Worm (Caenorhabditis elegans) whole organism, L1 larva: Measurements from ENCODE around the gene C06A6.7.

Experiments used
- C34B4.2 ChIP-seq: sonication (generic microtip); optimal IDR thresholded peaks from 2 replicates; lab custom pipeline; 2017; ENCODE audit warnings: mild to moderate bottlenecking, missing genetic modification characterization, missing compliant biosample characterization
- aha-1 ChIP-seq: fragments of 150-350 bp; optimal IDR thresholded peaks from 2 replicates; lab custom pipeline; 2014; ENCODE audit warnings: missing biosample characterization, missing genetic modification characterization
- alr-1 ChIP-seq: fragments of 200-800 bp; sonication (Bioruptor generic); optimal IDR thresholded peaks from 2 replicates; lab custom pipeline; 2018; ENCODE audit warnings: borderline replicate concordance, mild to moderate bottlenecking, missing genetic modification characterization, missing compliant biosample characterization
- ama-1 ChIP-seq: fragments of 150-350 bp; optimal IDR thresholded peaks from 2 replicates; lab custom pipeline; 2014
- blmp-1 ChIP-seq: fragments of 150-350 bp; optimal IDR thresholded peaks from 2 replicates; lab custom pipeline; 2014; ENCODE audit warnings: missing biosample characterization, missing genetic modification characterization
- ceh-8 ChIP-seq: fragments of 200-800 bp; sonication (Bioruptor generic); optimal IDR thresholded peaks from 2 replicates; lab custom pipeline; 2018; ENCODE audit warnings: mild to moderate bottlenecking, missing genetic modification characterization, moderate library complexity, missing compliant biosample characterization
- ceh-82 ChIP-seq, 3 experiments: fragments of 150-350 bp in 1 of 3; sonication (generic microtip) in 2 of 3; optimal IDR thresholded peaks; 2 replicates each; lab custom pipeline; 2014 to 2017; ENCODE audit warnings: missing biosample characterization in 3 of 3, missing genetic modification characterization in 3 of 3
- ceh-88 ChIP-seq: fragments of 200-800 bp; sonication (Bioruptor generic); IDR thresholded peaks from 2 replicates; pipeline ENCODE4 v1.3.6; 2022; ENCODE audit warnings: missing genetic modification characterization, missing compliant biosample characterization
- ceh-90 ChIP-seq: sonication (generic microtip); optimal IDR thresholded peaks from 2 replicates; lab custom pipeline; 2016; ENCODE audit warnings: missing genetic modification characterization, missing compliant biosample characterization
- ces-1 ChIP-seq: fragments of 150-350 bp; optimal IDR thresholded peaks from 2 replicates; lab custom pipeline; 2014; ENCODE audit warnings: missing biosample characterization, missing genetic modification reagents, missing genetic modification characterization
- dpl-1 ChIP-seq, 3 experiments: fragments of 150-350 bp in 2 of 3; sonication (generic microtip) in 1 of 3; optimal IDR thresholded peaks; 2 replicates each; lab custom pipeline; 2014 to 2017; ENCODE audit warnings: missing biosample characterization in 3 of 3, missing genetic modification characterization in 3 of 3, missing genetic modification reagents in 3 of 3
- efl-1 ChIP-seq, 4 experiments: fragments of 150-350 bp; optimal IDR thresholded peaks in 3 of 4; peaks in 1 of 4; 1 replicate in 1 of 4; 2 replicates in 3 of 4; lab custom pipeline; 2014; ENCODE audit warnings: missing biosample characterization in 2 of 4, missing genetic modification characterization in 2 of 4, missing genetic modification reagents in 2 of 4
- efl-3 ChIP-seq: fragments of 200-800 bp; sonication (Bioruptor generic); optimal IDR thresholded peaks from 2 replicates; lab custom pipeline; 2018; ENCODE audit warnings: mild to moderate bottlenecking, missing genetic modification characterization, missing compliant biosample characterization
- egl-27 ChIP-seq, 2 experiments: fragments of 150-350 bp in 1 of 2; sonication (generic microtip); optimal IDR thresholded peaks; 3 replicates each; lab custom pipeline; 2017 to 2018; ENCODE audit warnings: missing biosample characterization in 2 of 2, missing genetic modification characterization in 2 of 2, missing genetic modification reagents in 2 of 2
- elt-2 ChIP-seq: sonication (generic microtip); optimal IDR thresholded peaks from 2 replicates; lab custom pipeline; 2016; ENCODE audit warnings: missing genetic modification characterization, mild to moderate bottlenecking, inconsistent platforms, missing compliant biosample characterization, missing genetic modification reagents
- fkh-4 ChIP-seq: sonication (generic microtip); optimal IDR thresholded peaks from 2 replicates; lab custom pipeline; 2016; ENCODE audit warnings: missing compliant biosample characterization, missing genetic modification characterization, borderline replicate concordance
- fkh-8 ChIP-seq: sonication (generic microtip); optimal IDR thresholded peaks from 2 replicates; lab custom pipeline; 2016; ENCODE audit warnings: mild to moderate bottlenecking, missing genetic modification characterization, missing compliant biosample characterization
- fos-1 ChIP-seq: fragments of 150-350 bp; optimal IDR thresholded peaks from 2 replicates; lab custom pipeline; 2014; ENCODE audit warnings: missing biosample characterization, missing genetic modification characterization
- grh-1 ChIP-seq: fragments of 200-800 bp; sonication (Bioruptor generic); IDR thresholded peaks from 2 replicates; pipeline ENCODE4 v1.3.6; 2022; ENCODE audit warnings: missing genetic modification reagents, missing genetic modification characterization, missing compliant biosample characterization
- hpl-2 ChIP-seq: fragments of 150-350 bp; optimal IDR thresholded peaks from 2 replicates; lab custom pipeline; 2014; ENCODE audit warnings: missing biosample characterization, missing genetic modification reagents, missing genetic modification characterization
- jun-1 ChIP-seq: fragments of 150-350 bp; optimal IDR thresholded peaks from 2 replicates; lab custom pipeline; 2014; ENCODE audit warnings: missing biosample characterization, missing genetic modification reagents, missing genetic modification characterization
- lin-13 ChIP-seq: fragments of 150-350 bp; optimal IDR thresholded peaks from 2 replicates; lab custom pipeline; 2014; ENCODE audit warnings: missing biosample characterization, missing genetic modification reagents, missing genetic modification characterization
- lin-35 ChIP-seq, 2 experiments: fragments of 150-350 bp; optimal IDR thresholded peaks; 2 replicates each; lab custom pipeline; 2014; ENCODE audit warnings: missing biosample characterization in 2 of 2, missing genetic modification characterization in 2 of 2, missing genetic modification reagents in 2 of 2
- lin-39 ChIP-seq: fragments of 150-350 bp; optimal IDR thresholded peaks from 2 replicates; lab custom pipeline; 2014; ENCODE audit warnings: missing biosample characterization, missing genetic modification reagents, missing genetic modification characterization
- lir-3 ChIP-seq: sonication (generic microtip); optimal IDR thresholded peaks from 2 replicates; lab custom pipeline; 2016; ENCODE audit warnings: mild to moderate bottlenecking, missing genetic modification characterization, moderate library complexity, missing compliant biosample characterization; ENCODE audit not compliant: poor library complexity
- lsy-2 ChIP-seq, 2 experiments: fragments of 150-350 bp; optimal IDR thresholded peaks; 2 replicates each; lab custom pipeline; 2014; ENCODE audit warnings: missing biosample characterization in 2 of 2, missing genetic modification characterization in 2 of 2
- mab-9 ChIP-seq: fragments of 200-800 bp; sonication (Bioruptor generic); IDR thresholded peaks from 2 replicates; pipeline ENCODE4 v1.3.6; 2022; ENCODE audit warnings: missing genetic modification reagents, missing genetic modification characterization, missing compliant biosample characterization
- mef-2 ChIP-seq: fragments of 150-350 bp; optimal IDR thresholded peaks from 2 replicates; lab custom pipeline; 2014; ENCODE audit warnings: missing biosample characterization, missing genetic modification characterization
- nhr-19 ChIP-seq: fragments of 200-800 bp; sonication (Bioruptor generic); conservative IDR thresholded peaks from 2 replicates; pipeline ENCODE4 v1.3.6; 2022; ENCODE audit warnings: missing genetic modification characterization, missing compliant biosample characterization
- nhr-71 ChIP-seq: sonication (generic microtip); optimal IDR thresholded peaks from 2 replicates; lab custom pipeline; 2016; ENCODE audit warnings: mild to moderate bottlenecking, missing genetic modification characterization, moderate library complexity, missing compliant biosample characterization
- nhr-76 ChIP-seq: sonication (generic microtip); optimal IDR thresholded peaks from 2 replicates; lab custom pipeline; 2017; ENCODE audit warnings: missing biosample characterization, missing genetic modification characterization
- pag-3 ChIP-seq: sonication (generic microtip); optimal IDR thresholded peaks from 2 replicates; lab custom pipeline; 2017; ENCODE audit warnings: missing genetic modification characterization, mild to moderate bottlenecking, missing compliant biosample characterization, antibody characterized with exemption, borderline replicate concordance; ENCODE audit not compliant: insufficient read depth
- pax-3 ChIP-seq: fragments of 200-800 bp; sonication (Bioruptor generic); optimal IDR thresholded peaks from 2 replicates; lab custom pipeline; 2018; ENCODE audit warnings: mild to moderate bottlenecking, missing genetic modification characterization, moderate library complexity, missing compliant biosample characterization
- snu-23 ChIP-seq: sonication (generic microtip); optimal IDR thresholded peaks from 2 replicates; lab custom pipeline; 2016; ENCODE audit warnings: missing genetic modification characterization, missing compliant biosample characterization
- sox-4 ChIP-seq: sonication (generic microtip); optimal IDR thresholded peaks from 2 replicates; lab custom pipeline; 2016; ENCODE audit warnings: missing genetic modification characterization, missing compliant biosample characterization
- sptf-1 ChIP-seq: fragments of 150-350 bp; optimal IDR thresholded peaks from 2 replicates; lab custom pipeline; 2014; ENCODE audit warnings: missing biosample characterization, missing genetic modification characterization
- sup-37 ChIP-seq: fragments of 200-800 bp; sonication (Bioruptor generic); optimal IDR thresholded peaks from 2 replicates; lab custom pipeline; 2018; ENCODE audit warnings: mild to moderate bottlenecking, missing genetic modification characterization, missing compliant biosample characterization
- tbx-2 ChIP-seq: sonication (generic microtip); optimal IDR thresholded peaks from 2 replicates; lab custom pipeline; 2016; ENCODE audit warnings: missing genetic modification characterization, missing compliant biosample characterization
- tlp-1 ChIP-seq: fragments of 150-350 bp; optimal IDR thresholded peaks from 2 replicates; lab custom pipeline; 2014; ENCODE audit warnings: missing biosample characterization, missing genetic modification characterization
- unc-130 ChIP-seq: fragments of 150-350 bp; optimal IDR thresholded peaks from 2 replicates; lab custom pipeline; 2017; ENCODE audit warnings: missing biosample characterization, missing genetic modification characterization, inconsistent platforms
- unc-30 ChIP-seq: sonication (generic microtip); optimal IDR thresholded peaks from 2 replicates; lab custom pipeline; 2017; ENCODE audit warnings: missing biosample characterization, missing genetic modification characterization
- zip-4 ChIP-seq: fragments of 200-800 bp; sonication (Bioruptor generic); optimal IDR thresholded peaks from 2 replicates; lab custom pipeline; 2018; ENCODE audit warnings: mild to moderate bottlenecking, missing genetic modification characterization, moderate library complexity, missing compliant biosample characterization
- ztf-4 ChIP-seq: fragments of 150-350 bp; optimal IDR thresholded peaks from 2 replicates; lab custom pipeline; 2014; ENCODE audit warnings: missing biosample characterization, missing genetic modification characterization

The C06A6.7 gene

ce11 chrIV:7812709-7813108 lies 25.6 kb downstream of the C06A6.7 start, which contains the start of gene zgpa-1:
Gene zgpa-1, minus strand, starts transcription at chrIV:7812809.
- no peak for TF ChIP-seq unc-30

- no peak for TF ChIP-seq zip-4 (GFP tag; lab: Kevin White, UChicago)
- TF ChIP-seq pag-3 (tag; lab: Kevin White, UChicago), result no peak
- no peak for TF ChIP-seq fkh-8 (tag; lab: Kevin White, UChicago)
- no peak for TF ChIP-seq efl-1 (optimal IDR thresholded peaks at IDR 0.05; lab: Kevin White, UChicago)
- TF ChIP-seq efl-1 (GFP tag; optimal IDR thresholded peaks at IDR 0.05 in 1 of 2; lab: Kevin White, UChicago), result peak in 1 of 2 experiments; percentile 53
- no peak for TF ChIP-seq ceh-82 (tag; optimal IDR thresholded peaks at IDR 0.05; lab: Kevin White, UChicago)
- no peak for TF ChIP-seq egl-27 (tag; optimal IDR thresholded peaks at IDR 0.05; lab: Kevin White, UChicago)
- peak; percentile 10 for TF ChIP-seq blmp-1 (tag; lab: Kevin White, UChicago)
Observed at ce11 chrIV:7808583-7808982, 29.7 kb downstream of the C06A6.7 start, which contains the start of gene C33H5.1. Gene C33H5.1, plus strand, starts transcription at chrIV:7808912.

DNA sequence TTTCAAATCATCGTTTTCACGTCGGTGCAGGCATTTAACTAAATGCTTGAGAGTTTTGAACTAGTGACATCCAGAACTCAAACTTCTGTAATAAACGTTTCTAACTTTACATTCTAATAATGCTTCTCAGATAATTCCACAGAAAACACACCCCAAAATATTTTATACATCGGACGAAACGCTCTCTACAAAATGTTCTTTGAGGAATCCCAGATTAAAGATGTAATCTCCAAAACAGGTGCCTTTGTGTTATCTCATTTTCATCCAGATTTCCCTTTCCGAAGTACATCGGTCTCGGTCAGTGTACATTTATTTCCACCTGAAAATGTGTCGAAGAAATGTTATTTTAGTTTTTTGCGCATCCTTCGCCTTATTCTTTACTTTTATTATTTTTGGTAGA lies 33.6 kb downstream of the C06A6.7 start, which contains the start of gene C33H5.2:
TSS of gene C33H5.2 (plus strand) at position 301 of the 400 bp plus-strand sequence.
- no peak for TF ChIP-seq sptf-1 (tag; lab: Kevin White, UChicago)
- TF ChIP-seq blmp-1 (tag; lab: Kevin White, UChicago), result peak; percentile 37
- TF ChIP-seq, all 84 proteins: peak for 1

- TF ChIP-seq ceh-88 (GFP tag; lab: Robert Waterston, UW) (no peak), lin-35 (GFP tag; optimal IDR thresholded peaks at IDR 0.05; lab: Kevin White, UChicago) (no peak), sup-37 (GFP tag; lab: Kevin White, UChicago) (no peak), elt-2 (tag; lab: Kevin White, UChicago) (no peak), zip-4 (GFP tag; lab: Kevin White, UChicago) (no peak), sox-4 (no peak), snu-23 (GFP tag; lab: Kevin White, UChicago) (no peak), lsy-2 (tag; optimal IDR thresholded peaks at IDR 0.05; lab: Kevin White, UChicago) (no peak), ceh-8 (GFP tag; lab: Kevin White, UChicago) (no peak), efl-1 (optimal IDR thresholded peaks at IDR 0.05; lab: Kevin White, UChicago) (no peak), efl-1 (GFP tag; optimal IDR thresholded peaks at IDR 0.05 in 1 of 2; lab: Kevin White, UChicago) (no peak), jun-1 (tag; lab: Kevin White, UChicago) (no peak), nhr-76 (tag; lab: Kevin White, UChicago) (no peak), nhr-71 (tag; lab: Kevin White, UChicago) (no peak), C34B4.2 (no peak), aha-1 (tag; lab: Kevin White, UChicago) (no peak), lin-39 (tag; lab: Kevin White, UChicago) (no peak), pax-3 (no peak), ama-1 (no peak), alr-1 (tag; lab: Kevin White, UChicago) (no peak)
Observed at ce11 chrIV:7803250-7803649, 35.1 kb downstream of the C06A6.7 start, which contains the start of gene C33H5.16. Gene C33H5.16, minus strand, starts transcription at chrIV:7803350.

DNA sequence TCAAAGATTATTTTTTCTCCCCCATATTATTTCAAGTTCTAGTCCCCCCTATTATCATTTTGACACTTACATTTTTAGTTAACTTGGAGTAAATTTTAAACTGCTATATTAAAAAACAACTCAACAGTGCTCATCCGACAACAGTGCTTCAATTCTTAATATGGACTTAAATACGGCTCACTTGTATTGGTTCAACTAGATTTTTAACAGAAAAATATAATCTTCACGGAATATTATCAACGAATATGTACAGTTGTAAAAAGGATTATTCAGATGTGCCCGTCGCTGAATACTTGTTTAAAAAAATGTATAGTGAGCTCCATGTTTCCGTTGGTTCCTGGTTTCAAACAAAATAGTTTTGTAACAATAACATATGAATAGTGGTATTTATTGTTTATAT lies 38.0 kb downstream of the C06A6.7 start:
- TF ChIP-seq ces-1 (GFP tag; lab: Kevin White, UChicago), result no peak
- no peak for TF ChIP-seq fkh-4
- TF ChIP-seq unc-130 (tag; lab: Kevin White, UChicago), result no peak
- no peak for TF ChIP-seq aha-1 (tag; lab: Kevin White, UChicago)
- no peak for TF ChIP-seq ceh-90 (tag; lab: Kevin White, UChicago)
- TF ChIP-seq fos-1 (tag; lab: Kevin White, UChicago), result no peak
- TF ChIP-seq grh-1 (GFP tag; lab: Robert Waterston, UW), result no peak
- no peak for TF ChIP-seq tlp-1 (tag; lab: Kevin White, UChicago)
- no peak for TF ChIP-seq hpl-2 (GFP tag; lab: Kevin White, UChicago)
- no peak for TF ChIP-seq tbx-2 (tag; lab: Kevin White, UChicago)
- TF ChIP-seq mef-2 (tag; lab: Kevin White, UChicago), result no peak
- TF ChIP-seq nhr-19, result no peak
- no peak for TF ChIP-seq efl-3 (GFP tag; lab: Kevin White, UChicago)
- TF ChIP-seq mab-9 (GFP tag; lab: Robert Waterston, UW), result no peak
- no peak for TF ChIP-seq snu-23 (GFP tag; lab: Kevin White, UChicago)
- TF ChIP-seq lin-13 (GFP tag; lab: Kevin White, UChicago), result no peak
- no peak for TF ChIP-seq ztf-4 (tag; lab: Kevin White, UChicago)
- TF ChIP-seq lir-3, result no peak
- no peak for TF ChIP-seq dpl-1 (GFP tag; optimal IDR thresholded peaks at IDR 0.05; lab: Kevin White, UChicago)
